Fruit fly (Drosophila melanogaster): Measurements from ENCODE around the gene CG32212.

CG32212 gene

DNA sequence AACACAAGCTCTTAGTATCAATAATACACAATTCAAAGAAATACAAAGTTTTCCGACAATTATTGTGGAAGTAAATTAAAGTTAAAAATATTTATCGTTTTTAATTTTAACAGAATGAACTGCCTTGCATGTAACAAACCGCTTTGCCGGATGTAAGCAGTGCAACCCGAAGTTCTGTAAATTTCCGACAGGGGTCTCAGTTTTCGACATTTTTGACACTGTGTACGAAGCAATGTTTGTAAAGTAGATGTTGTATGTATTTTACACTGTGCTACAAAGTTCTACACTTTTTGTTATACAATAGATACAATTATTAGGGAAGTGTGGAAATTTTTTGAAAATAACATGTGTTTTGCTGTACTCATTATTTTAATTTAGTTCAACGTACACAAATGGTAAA is 29.2 kb downstream of the CG32212 start (continued):
- peak; percentile 73 for TF ChIP-seq Bteb2 (GFP tag; optimal IDR thresholded peaks at IDR 0.05)
- no peak for TF ChIP-seq Hr78 (GFP tag; optimal IDR thresholded peaks at IDR 0.05)
- TF ChIP-seq CG17361 (GFP tag; IDR thresholded peaks at IDR 0.05) = peak; percentile 86
- TF ChIP-seq Fer2 (tag; optimal IDR thresholded peaks at IDR 0.05) = peak; percentile 91
- TF ChIP-seq slbo (GFP tag; IDR thresholded peaks at IDR 0.05) = peak; percentile 95
- peak; percentile 89 for TF ChIP-seq CG18764 (GFP tag; optimal IDR thresholded peaks at IDR 0.05)
- TF ChIP-seq pan (optimal IDR thresholded peaks at IDR 0.05) = no peak
- peak in 1 of 2 experiments; percentile 93 for TF ChIP-seq pan (GFP tag; optimal IDR thresholded peaks at IDR 0.05 in 1 of 2, IDR thresholded peaks at IDR 0.05 in 1 of 2)
- peak; percentile 63 for TF ChIP-seq CG13123 (GFP tag; optimal IDR thresholded peaks at IDR 0.05)
- peak; percentile 92 for TF ChIP-seq ham (GFP tag; IDR thresholded peaks at IDR 0.05)
- peak; percentile 93 for TF ChIP-seq NfI (GFP tag; optimal IDR thresholded peaks at IDR 0.05)
- peak; percentile 28 for TF ChIP-seq odd (GFP tag; optimal IDR thresholded peaks at IDR 0.05)
- peak; percentile 85 for TF ChIP-seq CG2875 (GFP tag; optimal IDR thresholded peaks at IDR 0.05)
- peak; percentile 65 for TF ChIP-seq Blimp-1 (GFP tag; optimal IDR thresholded peaks at IDR 0.05)
- TF ChIP-seq Lhr (GFP tag; optimal IDR thresholded peaks at IDR 0.05) = peak; percentile 83
- TF ChIP-seq CG6854 (GFP tag; optimal IDR thresholded peaks at IDR 0.05) = peak; percentile 61
- TF ChIP-seq trh (GFP tag; optimal IDR thresholded peaks at IDR 0.05) = peak; percentile 88
- peak; percentile 84 for TF ChIP-seq NK7.1 (GFP tag; optimal IDR thresholded peaks at IDR 0.05)
- no peak for TF ChIP-seq lola (GFP tag; optimal IDR thresholded peaks at IDR 0.05)
- TF ChIP-seq wek (GFP tag; optimal IDR thresholded peaks at IDR 0.05) = peak; percentile 76
- TF ChIP-seq jumu (GFP tag; optimal IDR thresholded peaks at IDR 0.05) = peak; percentile 90
- TF ChIP-seq CG7839 (tag; optimal IDR thresholded peaks at IDR 0.05) = peak; percentile 88
- TF ChIP-seq gro (GFP tag; optimal IDR thresholded peaks at IDR 0.05) = peak; percentile 96
- TF ChIP-seq Doc3 (GFP tag; IDR thresholded peaks at IDR 0.05; ENCODE audit: partially characterized antibody) = no peak
- TF ChIP-seq E2f2 (GFP tag; IDR thresholded peaks at IDR 0.05) = peak; percentile 62
- peak; percentile 75 for TF ChIP-seq ewg (GFP tag; optimal IDR thresholded peaks at IDR 0.05)
- peak; percentile 96 for TF ChIP-seq ken (GFP tag; IDR thresholded peaks at IDR 0.05)
- TF ChIP-seq Dll (GFP tag; IDR thresholded peaks at IDR 0.05; ENCODE audit: partially characterized antibody) = no peak
- peak; percentile 97 for TF ChIP-seq NFAT (GFP tag; IDR thresholded peaks at IDR 0.05)
- peak; percentile 93 for TF ChIP-seq H2.0 (GFP tag; IDR thresholded peaks at IDR 0.05)
- peak; percentile 74 for TF ChIP-seq CG12391 (tag; optimal IDR thresholded peaks at IDR 0.05)
- peak; percentile 94 for TF ChIP-seq emc (GFP tag; optimal IDR thresholded peaks at IDR 0.05)
- peak; percentile 93 for TF ChIP-seq lab (GFP tag; optimal IDR thresholded peaks at IDR 0.05)
- TF ChIP-seq Gsc (GFP tag; IDR thresholded peaks at IDR 0.05) = peak; percentile 76
- TF ChIP-seq Sox100B (GFP tag; optimal IDR thresholded peaks at IDR 0.05) = peak; percentile 67
- TF ChIP-seq CG12071 (GFP tag; optimal IDR thresholded peaks at IDR 0.05) = peak; percentile 82
- no peak for TF ChIP-seq Dp (GFP tag; optimal IDR thresholded peaks at IDR 0.05)
- TF ChIP-seq CG4282 (GFP tag; optimal IDR thresholded peaks at IDR 0.05) = peak; percentile 65
- TF ChIP-seq CG10366 (GFP tag; IDR thresholded peaks at IDR 0.05) = peak; percentile 91
- TF ChIP-seq tap (tag; optimal IDR thresholded peaks at IDR 0.05) = peak; percentile 27
- TF ChIP-seq CG11085 (GFP tag; IDR thresholded peaks at IDR 0.05) = peak; percentile 97
- TF ChIP-seq CG15479 (GFP tag; optimal IDR thresholded peaks at IDR 0.05) = no peak
- TF ChIP-seq CG3407 (GFP tag; optimal IDR thresholded peaks at IDR 0.05) = peak; percentile 86
- TF ChIP-seq Mes4 (GFP tag; optimal IDR thresholded peaks at IDR 0.05) = peak; percentile 75
- TF ChIP-seq CG6272 (GFP tag; IDR thresholded peaks at IDR 0.05) = peak; percentile 86
- TF ChIP-seq ems (GFP tag; optimal IDR thresholded peaks at IDR 0.05) = peak; percentile 89
- TF ChIP-seq Adf1 (GFP tag; IDR thresholded peaks at IDR 0.05) = peak; percentile 41; the same call in 1 of the 2 replicates
- peak; percentile 90 for TF ChIP-seq CG1647 (GFP tag; optimal IDR thresholded peaks at IDR 0.05)
- peak; percentile 79 for TF ChIP-seq dmrt11E (tag; optimal IDR thresholded peaks at IDR 0.05)
- peak; percentile 65 for TF ChIP-seq GATAe (GFP tag; conservative IDR thresholded peaks at IDR 0.05)
- peak; percentile 98 for TF ChIP-seq CG2199 (GFP tag; IDR thresholded peaks at IDR 0.05)
